Fruit fly (Drosophila melanogaster) whole organism, wandering third instar larva: ENCODE results near the gene CG14511.

Experiments
- Abd-B ChIP-seq: fragments of >200 bp; optimal IDR thresholded peaks from 2 replicates; lab custom pipeline; 2017; ENCODE audit warnings: missing biosample characterization, missing genetic modification characterization
- CG32264 ChIP-seq: fragments of 200-800 bp; sonication (Bioruptor generic); optimal IDR thresholded peaks from 2 replicates; lab custom pipeline; 2016; ENCODE audit warnings: missing biosample characterization, missing genetic modification characterization
- CG9705 ChIP-seq: fragments of 200-800 bp; sonication (Bioruptor generic); optimal IDR thresholded peaks from 2 replicates; lab custom pipeline; 2018; ENCODE audit warnings: missing biosample characterization, mild to moderate bottlenecking, missing genetic modification characterization
- CrebA ChIP-seq: fragments of 200-800 bp; sonication (Bioruptor generic); optimal IDR thresholded peaks from 2 replicates; lab custom pipeline; 2016; ENCODE audit warnings: missing biosample characterization, mild to moderate bottlenecking, missing genetic modification characterization, borderline replicate concordance
- Dfd ChIP-seq: fragments of >200 bp; optimal IDR thresholded peaks from 2 replicates; lab custom pipeline; 2017; ENCODE audit warnings: missing biosample characterization, missing genetic modification characterization
- Dif ChIP-seq: fragments of 200-275, 200-300 bp; sonication (Bioruptor generic); optimal IDR thresholded peaks from 2 replicates; lab custom pipeline; 2018; ENCODE audit warnings: missing biosample characterization, missing genetic modification characterization; ENCODE audit not compliant: partially characterized antibody
- GATAd ChIP-seq: sonication (Bioruptor generic); optimal IDR thresholded peaks from 2 replicates; lab custom pipeline; 2016; ENCODE audit warnings: missing biosample characterization, missing genetic modification characterization
- HLH106 ChIP-seq: fragments of 200-800 bp; optimal IDR thresholded peaks from 3 replicates; lab custom pipeline; 2019; ENCODE audit warnings: missing biosample characterization, mild to moderate bottlenecking, missing genetic modification characterization, moderate library complexity
- Hnf4 ChIP-seq: fragments of 200-800 bp; sonication (Bioruptor generic); optimal IDR thresholded peaks from 2 replicates; lab custom pipeline; 2016; ENCODE audit warnings: missing biosample characterization, mild to moderate bottlenecking, missing genetic modification characterization
- Hr78 ChIP-seq: fragments of >200 bp; optimal IDR thresholded peaks from 2 replicates; lab custom pipeline; 2017; ENCODE audit warnings: missing biosample characterization, missing genetic modification characterization
- Hr83 ChIP-seq: fragments of 200-300 bp; sonication (Bioruptor generic); optimal IDR thresholded peaks from 2 replicates; lab custom pipeline; 2016; ENCODE audit warnings: missing biosample characterization, mild to moderate bottlenecking, missing genetic modification characterization, moderate library complexity; ENCODE audit not compliant: poor library complexity, severe bottlenecking
- Jra ChIP-seq: sonication (Bioruptor generic); optimal IDR thresholded peaks from 2 replicates; lab custom pipeline; 2016; ENCODE audit warnings: missing biosample characterization, missing genetic modification characterization
- Mio ChIP-seq: sonication (Bioruptor generic); optimal IDR thresholded peaks from 2 replicates; lab custom pipeline; 2016; ENCODE audit warnings: missing biosample characterization, missing genetic modification characterization
- Myc ChIP-seq: fragments of >200 bp; optimal IDR thresholded peaks from 2 replicates; lab custom pipeline; 2017
- N ChIP-seq: fragments of >200 bp; optimal IDR thresholded peaks from 2 replicates; lab custom pipeline; 2018; ENCODE audit warnings: missing biosample characterization, missing external identifiers, missing genetic modification characterization
- OdsH ChIP-seq: fragments of 200-800 bp; sonication (Bioruptor generic); optimal IDR thresholded peaks from 2 replicates; lab custom pipeline; 2016; ENCODE audit warnings: missing biosample characterization, mild to moderate bottlenecking, missing genetic modification characterization
- Rel ChIP-seq, 2 experiments: fragments of 200-800 bp; sonication (Bioruptor generic) in 1 of 2; optimal IDR thresholded peaks; 2 replicates in 1 of 2; 3 replicates in 1 of 2; lab custom pipeline; 2016 to 2019; ENCODE audit warnings: mild to moderate bottlenecking in 2 of 2, missing biosample characterization in 2 of 2, missing genetic modification characterization in 2 of 2, moderate library complexity in 1 of 2
- Sp1 ChIP-seq: fragments of 200-800 bp; sonication (Bioruptor generic); optimal IDR thresholded peaks from 3 replicates; lab custom pipeline; 2019; ENCODE audit warnings: missing biosample characterization, mild to moderate bottlenecking, missing genetic modification characterization, moderate library complexity
- Vsx2 ChIP-seq: fragments of 200-300, 225-300 bp; sonication (Bioruptor generic); optimal IDR thresholded peaks from 2 replicates; lab custom pipeline; 2018; ENCODE audit warnings: missing biosample characterization, missing genetic modification characterization; ENCODE audit not compliant: partially characterized antibody
- br ChIP-seq: fragments of 200-800 bp; sonication (Bioruptor generic); optimal IDR thresholded peaks from 2 replicates; lab custom pipeline; 2016; ENCODE audit warnings: missing biosample characterization, missing genetic modification characterization
- brk ChIP-seq: fragments of 200-800 bp; sonication (Bioruptor generic); optimal IDR thresholded peaks from 2 replicates; lab custom pipeline; 2016; ENCODE audit warnings: missing biosample characterization, mild to moderate bottlenecking, missing genetic modification characterization
- dl ChIP-seq, 2 experiments: fragments of 175-275, 200-275 bp in 1 of 2; fragments of 200-275 bp in 1 of 2; sonication (Bioruptor generic); optimal IDR thresholded peaks; lab custom pipeline; 2018; ENCODE audit warnings: mild to moderate bottlenecking in 2 of 2, missing biosample characterization in 2 of 2, missing genetic modification characterization in 2 of 2, moderate library complexity in 2 of 2; ENCODE audit not compliant: partially characterized antibody in 2 of 2, insufficient read depth in 1 of 2
- dmrt93B ChIP-seq: fragments of 200-800 bp; sonication (Bioruptor generic); optimal IDR thresholded peaks from 2 replicates; lab custom pipeline; 2018; ENCODE audit warnings: missing biosample characterization, mild to moderate bottlenecking, missing genetic modification characterization
- dsf ChIP-seq: sonication (Bioruptor generic); optimal IDR thresholded peaks from 2 replicates; lab custom pipeline; 2016; ENCODE audit warnings: missing biosample characterization, missing genetic modification characterization, borderline replicate concordance
- ey ChIP-seq: fragments of 200-800 bp; sonication (Bioruptor generic); optimal IDR thresholded peaks from 2 replicates; lab custom pipeline; 2016; ENCODE audit warnings: missing biosample characterization, missing genetic modification characterization
- foxo ChIP-seq, 2 experiments: fragments of 200-800 bp; sonication (Bioruptor generic); optimal IDR thresholded peaks; 2 replicates in 1 of 2; 3 replicates in 1 of 2; lab custom pipeline; 2016 to 2017; ENCODE audit warnings: missing biosample characterization in 2 of 2, missing genetic modification characterization in 2 of 2
- fru ChIP-seq: fragments of 200-800 bp; sonication (Bioruptor generic); optimal IDR thresholded peaks from 3 replicates; lab custom pipeline; 2016; ENCODE audit warnings: missing biosample characterization, mild to moderate bottlenecking, missing genetic modification characterization
- h ChIP-seq: fragments of 200-800 bp; sonication (Bioruptor generic); optimal IDR thresholded peaks from 3 replicates; lab custom pipeline; 2016; ENCODE audit warnings: missing biosample characterization, mild to moderate bottlenecking, missing genetic modification characterization
- jim ChIP-seq: fragments of 175-275, 200-325 bp; sonication (Bioruptor generic); optimal IDR thresholded peaks from 2 replicates; lab custom pipeline; 2016; ENCODE audit warnings: missing biosample characterization, mild to moderate bottlenecking, missing genetic modification characterization
- lola ChIP-seq: fragments of >200 bp; optimal IDR thresholded peaks from 2 replicates; lab custom pipeline; 2017; ENCODE audit warnings: missing biosample characterization, missing genetic modification characterization
- pan ChIP-seq: fragments of >200 bp; optimal IDR thresholded peaks from 2 replicates; lab custom pipeline; 2017
- psq ChIP-seq: fragments of 200-800 bp; sonication (Bioruptor generic); optimal IDR thresholded peaks from 3 replicates; lab custom pipeline; 2017; ENCODE audit warnings: missing biosample characterization, mild to moderate bottlenecking, missing genetic modification characterization, moderate library complexity
- rgr ChIP-seq: fragments of 200-800 bp; sonication (Bioruptor generic); optimal IDR thresholded peaks from 3 replicates; lab custom pipeline; 2016; ENCODE audit warnings: missing biosample characterization, mild to moderate bottlenecking, missing genetic modification characterization
- sage ChIP-seq: fragments of 200-800 bp; sonication (Bioruptor generic); optimal IDR thresholded peaks from 2 replicates; lab custom pipeline; 2016; ENCODE audit warnings: missing biosample characterization, mild to moderate bottlenecking, missing genetic modification characterization
- sv ChIP-seq: fragments of 200-800 bp; sonication (Bioruptor generic); optimal IDR thresholded peaks from 3 replicates; lab custom pipeline; 2016; ENCODE audit warnings: missing biosample characterization, missing genetic modification characterization
- tai ChIP-seq: sonication (Bioruptor generic); optimal IDR thresholded peaks from 2 replicates; lab custom pipeline; 2016; ENCODE audit warnings: missing biosample characterization, missing genetic modification characterization
- usp ChIP-seq: fragments of >200 bp; optimal IDR thresholded peaks from 2 replicates; lab custom pipeline; 2017; ENCODE audit warnings: missing biosample characterization, missing genetic modification characterization
- woc ChIP-seq: sonication (Bioruptor generic); optimal IDR thresholded peaks from 2 replicates; lab custom pipeline; 2016; ENCODE audit warnings: missing biosample characterization, mild to moderate bottlenecking, missing genetic modification characterization

The CG14511 gene

dm6 chr3R:29151621-29152092 lies 5.0 kb upstream of the CG14511 start, which contains the start of gene eIF2D:
Gene eIF2D (minus strand): TSS chr3R:29151794.
- peak in 1 of 2 experiments; percentile 65 for TF ChIP-seq foxo (GFP tag; optimal IDR thresholded peaks at IDR 0.05; lab: Kevin White, UChicago)
- peak; percentile 78 for TF ChIP-seq Myc (lab: Kevin White, UChicago)
- TF ChIP-seq Dfd (GFP tag; lab: Kevin White, UChicago) = no peak
- no peak for TF ChIP-seq GATAd (GFP tag; lab: Kevin White, UChicago)
- TF ChIP-seq fru = no peak
- TF ChIP-seq rgr (GFP tag; lab: Kevin White, UChicago) = peak; percentile 64
- TF ChIP-seq N (GFP tag; lab: Kevin White, UChicago) = no peak
- TF ChIP-seq sage = no peak
- TF ChIP-seq Hr78 = no peak
- TF ChIP-seq dsf (GFP tag; lab: Kevin White, UChicago) = no peak
- TF ChIP-seq jim (GFP tag; lab: Kevin White, UChicago) = no peak
- no peak for TF ChIP-seq Jra (GFP tag; lab: Kevin White, UChicago)
- peak; percentile 36 for TF ChIP-seq OdsH (GFP tag; lab: Kevin White, UChicago)
- TF ChIP-seq sv (GFP tag; lab: Kevin White, UChicago) = peak; percentile 5
- TF ChIP-seq brk = no peak
- TF ChIP-seq CG9705 (GFP tag; lab: Kevin White, UChicago) = peak; percentile 37
- no peak for TF ChIP-seq CG32264 (GFP tag; lab: Kevin White, UChicago)
- TF ChIP-seq usp (GFP tag; lab: Kevin White, UChicago) = no peak
- TF ChIP-seq dl (GFP tag; optimal IDR thresholded peaks at IDR 0.05; lab: Kevin White, UChicago; ENCODE audit: insufficient read depth in 1 of 2, partially characterized antibody in 2 of 2) = no peak
- no peak for TF ChIP-seq Mio (GFP tag; lab: Kevin White, UChicago)
- peak; percentile 69 for TF ChIP-seq HLH106 (tag; lab: Kevin White, UChicago)
- TF ChIP-seq psq (GFP tag; lab: Kevin White, UChicago) = peak; percentile 14
- TF ChIP-seq woc (GFP tag; lab: Kevin White, UChicago) = no peak
- no peak for TF ChIP-seq Dif (GFP tag; lab: Kevin White, UChicago)
- no peak for TF ChIP-seq Abd-B (GFP tag; lab: Kevin White, UChicago)
- TF ChIP-seq ey = peak; percentile 57
- TF ChIP-seq Hr83 = no peak
- TF ChIP-seq pan (lab: Kevin White, UChicago) = no peak
- TF ChIP-seq lola = no peak
- no peak for TF ChIP-seq Hnf4
- TF ChIP-seq Vsx2 (GFP tag; lab: Kevin White, UChicago) = no peak
- peak; percentile 63 for TF ChIP-seq h (GFP tag; lab: Kevin White, UChicago)
- TF ChIP-seq dmrt93B = no peak
- TF ChIP-seq tai (GFP tag; lab: Kevin White, UChicago) = no peak
- peak; percentile 41 for TF ChIP-seq Sp1 (GFP tag; lab: Kevin White, UChicago)
- TF ChIP-seq Rel (GFP tag; optimal IDR thresholded peaks at IDR 0.05; lab: Kevin White, UChicago) = no peak
- peak; percentile 22 for TF ChIP-seq Rel (tag; optimal IDR thresholded peaks at IDR 0.05; lab: Kevin White, UChicago)
- no peak for TF ChIP-seq CrebA (GFP tag; lab: Kevin White, UChicago)
- no peak for TF ChIP-seq br (GFP tag; lab: Kevin White, UChicago)

- TF ChIP-seq Dfd (GFP tag; lab: Kevin White, UChicago) = no peak
- TF ChIP-seq ey = peak; percentile 43
- TF ChIP-seq tai (GFP tag; lab: Kevin White, UChicago) = no peak
- TF ChIP-seq HLH106 (tag; lab: Kevin White, UChicago) = peak; percentile 1
- TF ChIP-seq Jra (GFP tag; lab: Kevin White, UChicago) = no peak
- no peak for TF ChIP-seq br (GFP tag; lab: Kevin White, UChicago)
- no peak for TF ChIP-seq Hnf4
- no peak for TF ChIP-seq sage
- no peak for TF ChIP-seq Hr78
- no peak for TF ChIP-seq fru
- no peak for TF ChIP-seq lola
- TF ChIP-seq GATAd (GFP tag; lab: Kevin White, UChicago) = no peak
- TF ChIP-seq brk = no peak
- peak in 1 of 2 experiments; percentile 73 for TF ChIP-seq foxo (GFP tag; optimal IDR thresholded peaks at IDR 0.05; lab: Kevin White, UChicago)
- no peak for TF ChIP-seq Abd-B (GFP tag; lab: Kevin White, UChicago)
- peak; percentile 38 for TF ChIP-seq OdsH (GFP tag; lab: Kevin White, UChicago)
- peak; percentile 80 for TF ChIP-seq Hr83
- no peak for TF ChIP-seq Rel (GFP tag; optimal IDR thresholded peaks at IDR 0.05; lab: Kevin White, UChicago)
- peak; percentile 80 for TF ChIP-seq Rel (tag; optimal IDR thresholded peaks at IDR 0.05; lab: Kevin White, UChicago)
- no peak for TF ChIP-seq pan (lab: Kevin White, UChicago)
- TF ChIP-seq Mio (GFP tag; lab: Kevin White, UChicago) = no peak
- TF ChIP-seq CG9705 (GFP tag; lab: Kevin White, UChicago) = no peak
- TF ChIP-seq jim (GFP tag; lab: Kevin White, UChicago) = no peak
- no peak for TF ChIP-seq dsf (GFP tag; lab: Kevin White, UChicago)
- peak; percentile 26 for TF ChIP-seq psq (GFP tag; lab: Kevin White, UChicago)
- TF ChIP-seq CG32264 (GFP tag; lab: Kevin White, UChicago) = no peak
- TF ChIP-seq h (GFP tag; lab: Kevin White, UChicago) = no peak
- peak; percentile 30 for TF ChIP-seq Sp1 (GFP tag; lab: Kevin White, UChicago)
- TF ChIP-seq CrebA (GFP tag; lab: Kevin White, UChicago) = no peak
- TF ChIP-seq dl (GFP tag; optimal IDR thresholded peaks at IDR 0.05; lab: Kevin White, UChicago; ENCODE audit: insufficient read depth in 1 of 2, partially characterized antibody in 2 of 2) = peak in 1 of 2 experiments; percentile 40
- peak; percentile 51 for TF ChIP-seq rgr (GFP tag; lab: Kevin White, UChicago)
- TF ChIP-seq Myc (lab: Kevin White, UChicago) = no peak
- TF ChIP-seq Dif (GFP tag; lab: Kevin White, UChicago) = peak; percentile 13
- peak; percentile 19 for TF ChIP-seq sv (GFP tag; lab: Kevin White, UChicago)
- no peak for TF ChIP-seq dmrt93B
- TF ChIP-seq usp (GFP tag; lab: Kevin White, UChicago) = no peak
- no peak for TF ChIP-seq Vsx2 (GFP tag; lab: Kevin White, UChicago)
- TF ChIP-seq woc (GFP tag; lab: Kevin White, UChicago) = no peak
- TF ChIP-seq N (GFP tag; lab: Kevin White, UChicago) = no peak
Measured at dm6 chr3R:29148072-29148471, 1.4 kb upstream of the CG14511 start, which contains the start of the genes CG11882 and Pglym78. Gene CG11882 (minus strand): TSS chr3R:29148172. Gene Pglym78 (plus strand): TSS chr3R:29148248.
